Worm (Caenorhabditis elegans) whole organism, L1 larva: Measurements from ENCODE around the gene srw-4.

ENCODE experiments used
- aly-2 ChIP-seq: fragments of 150-350 bp; optimal IDR thresholded peaks from 2 replicates; lab custom pipeline; 2014; ENCODE audit warnings: missing biosample characterization, missing genetic modification characterization
- grh-1 ChIP-seq: fragments of 200-800 bp; sonication (Bioruptor generic); IDR thresholded peaks from 2 replicates; pipeline ENCODE4 v1.3.6; 2022; ENCODE audit warnings: missing genetic modification reagents, missing genetic modification characterization, missing compliant biosample characterization
- lin-14 ChIP-seq: fragments of 200-800 bp; sonication (Bioruptor generic); optimal IDR thresholded peaks from 2 replicates; lab custom pipeline; 2018; ENCODE audit warnings: mild to moderate bottlenecking, missing genetic modification characterization, moderate library complexity, missing compliant biosample characterization

- TF ChIP-seq aly-2 (tag; lab: Kevin White, UChicago) (no peak), grh-1 (GFP tag; lab: Robert Waterston, UW) (no peak), lin-14 (GFP tag; lab: Kevin White, UChicago) (no peak)
These were observed 11.1 kb downstream of the srw-4 start, which contains the start of gene F37B4.10 for ce11 chrV:2877509-2877908.
